Worm (Caenorhabditis elegans) whole organism, L4/young adult: ENCODE data around the gene R08A2.1.

ENCODE experiments used
- W03F9.2 ChIP-seq: fragments of 150-350 bp; optimal IDR thresholded peaks from 2 replicates; lab custom pipeline; 2014; ENCODE audit warnings: missing biosample characterization, missing genetic modification characterization
- dao-5 ChIP-seq: sonication (generic microtip); optimal IDR thresholded peaks from 2 replicates; lab custom pipeline; 2016; ENCODE audit warnings: missing genotype, missing genetic modification characterization, moderate library complexity, missing compliant biosample characterization
- him-1 ChIP-seq: sonication (generic microtip); optimal IDR thresholded peaks from 2 replicates; lab custom pipeline; 2016; ENCODE audit warnings: missing genotype, missing genetic modification reagents, missing genetic modification characterization, missing compliant biosample characterization

ce11 chrV:14712316-14712715 is 7.1 kb downstream of the R08A2.1 start, which contains the start of gene R08A2.5:
- TF ChIP-seq W03F9.2 (tag; lab: Kevin White, UChicago), result no peak
- TF ChIP-seq him-1, result no peak
- TF ChIP-seq dao-5, result no peak
